Fruit fly (Drosophila melanogaster) whole organism, embryonic: Measurements from ENCODE around the gene PIG-U.
A peak's percentile ranks its signal among the peaks of the same experiment; 100 is the strongest.

ENCODE experiments used
- Abd-B ChIP-seq: fragments of 200-800 bp; sonication (Bioruptor generic); optimal IDR thresholded peaks from 2 replicates; lab custom pipeline; 2018; ENCODE audit warnings: missing biosample characterization, mild to moderate bottlenecking, missing genetic modification characterization, moderate library complexity
- BEAF-32 ChIP-seq: fragments of 200-800 bp; sonication (Bioruptor generic); optimal IDR thresholded peaks from 3 replicates; lab custom pipeline; 2017; ENCODE audit warnings: missing biosample characterization, missing genetic modification characterization, mild to moderate bottlenecking, moderate library complexity, missing genetic modification reagents
- BtbVII ChIP-seq: fragments of 200-800 bp; sonication (Bioruptor generic); optimal IDR thresholded peaks from 3 replicates; lab custom pipeline; 2017; ENCODE audit warnings: missing biosample characterization, mild to moderate bottlenecking, missing genetic modification characterization
- CG1024 ChIP-seq: fragments of 200-800 bp; sonication (Bioruptor generic); IDR thresholded peaks from 2 replicates; pipeline ENCODE4 v1.3.6; 2022; ENCODE audit warnings: missing biosample characterization, missing genetic modification characterization
- CG12071 ChIP-seq: fragments of 200-800 bp; sonication (Bioruptor generic); optimal IDR thresholded peaks from 3 replicates; lab custom pipeline; 2018; ENCODE audit warnings: missing biosample characterization, mild to moderate bottlenecking, missing genetic modification characterization
- CG1233 ChIP-seq: fragments of 200-800 bp; sonication (Bioruptor generic); optimal IDR thresholded peaks from 4 replicates; lab custom pipeline; 2018; ENCODE audit warnings: missing biosample characterization, mild to moderate bottlenecking, missing genetic modification characterization
- CG15269 ChIP-seq: fragments of 200-800 bp; sonication (Bioruptor generic); optimal IDR thresholded peaks from 2 replicates; lab custom pipeline; 2018; ENCODE audit warnings: missing biosample characterization, mild to moderate bottlenecking, missing genetic modification characterization, moderate library complexity
- CG1647 ChIP-seq: fragments of 200-800 bp; sonication (Bioruptor generic); optimal IDR thresholded peaks from 3 replicates; lab custom pipeline; 2016; ENCODE audit warnings: missing biosample characterization, missing genetic modification characterization
- CG16813 ChIP-seq: fragments of 200-800 bp; sonication (Bioruptor generic); IDR thresholded peaks from 3 replicates; pipeline ENCODE4 v1.3.6; 2022; ENCODE audit warnings: missing biosample characterization, missing genetic modification characterization; ENCODE audit not compliant: partially characterized antibody
- CG16863 ChIP-seq: fragments of 200-800 bp; sonication (Bioruptor generic); optimal IDR thresholded peaks from 3 replicates; lab custom pipeline; 2016; ENCODE audit warnings: missing biosample characterization, missing genetic modification characterization
- CG1792 ChIP-seq: fragments of 200-800 bp; sonication (Bioruptor generic); optimal IDR thresholded peaks from 2 replicates; lab custom pipeline; 2016; ENCODE audit warnings: missing biosample characterization, missing genetic modification characterization
- CG2678 ChIP-seq: fragments of 200-800 bp; sonication (Bioruptor generic); optimal IDR thresholded peaks from 3 replicates; lab custom pipeline; 2019; ENCODE audit warnings: missing biosample characterization, mild to moderate bottlenecking, missing genetic modification characterization, moderate library complexity
- CG30403 ChIP-seq: fragments of 200-800 bp; sonication (Bioruptor generic); optimal IDR thresholded peaks from 3 replicates; lab custom pipeline; 2016; ENCODE audit warnings: missing biosample characterization, missing genetic modification characterization
- CG32532 ChIP-seq: fragments of 200-800 bp; sonication (Bioruptor generic); IDR thresholded peaks from 2 replicates; pipeline ENCODE4 v1.3.6; 2022; ENCODE audit warnings: missing biosample characterization, missing genetic modification characterization
- CG4617 ChIP-seq: fragments of 200-800 bp; sonication (Bioruptor generic); optimal IDR thresholded peaks from 3 replicates; lab custom pipeline; 2016; ENCODE audit warnings: missing biosample characterization, missing genetic modification characterization, borderline replicate concordance
- CG5953 ChIP-seq: fragments of 200-800 bp; sonication (Bioruptor generic); IDR thresholded peaks from 2 replicates; pipeline ENCODE4 v1.3.6; 2022; ENCODE audit warnings: missing biosample characterization, missing genetic modification characterization
- CG6175 ChIP-seq: fragments of 200-800 bp; sonication (Bioruptor generic); IDR thresholded peaks from 3 replicates; pipeline ENCODE4 v1.3.6; 2022; ENCODE audit warnings: missing biosample characterization, missing genetic modification characterization
- CG7987 ChIP-seq: fragments of 200-800 bp; sonication (Bioruptor generic); optimal IDR thresholded peaks from 2 replicates; lab custom pipeline; 2018; ENCODE audit warnings: missing biosample characterization, mild to moderate bottlenecking, missing genetic modification characterization, moderate library complexity
- CG8765 ChIP-seq: fragments of 200-800 bp; sonication (Bioruptor generic); IDR thresholded peaks from 2 replicates; pipeline ENCODE4 v1.3.6; 2022; ENCODE audit warnings: missing biosample characterization, missing genetic modification characterization
- CrebB ChIP-seq: fragments of 200-800 bp; sonication (Bioruptor generic); optimal IDR thresholded peaks from 3 replicates; lab custom pipeline; 2018; ENCODE audit warnings: missing biosample characterization, mild to moderate bottlenecking, missing genetic modification characterization
- Ets97D ChIP-seq: fragments of 200-800 bp; sonication (Bioruptor generic); optimal IDR thresholded peaks from 3 replicates; lab custom pipeline; 2016; ENCODE audit warnings: missing biosample characterization, missing genetic modification characterization
- Hr3 ChIP-seq: fragments of 200-800 bp; sonication (Bioruptor generic); optimal IDR thresholded peaks from 3 replicates; lab custom pipeline; 2016; ENCODE audit warnings: missing biosample characterization, missing genetic modification characterization
- Hr78 ChIP-seq, 2 experiments: fragments of 200-800 bp in 1 of 2; fragments of >200 bp in 1 of 2; sonication (Bioruptor generic) in 1 of 2; optimal IDR thresholded peaks; 2 replicates each; lab custom pipeline; 2017 to 2019; ENCODE audit warnings: missing biosample characterization in 2 of 2, missing genetic modification characterization in 2 of 2, mild to moderate bottlenecking in 1 of 2, moderate library complexity in 1 of 2
- NFAT ChIP-seq: fragments of 200-800 bp; sonication (Bioruptor generic); IDR thresholded peaks from 2 replicates; pipeline ENCODE4 v1.3.6; 2022; ENCODE audit warnings: missing biosample characterization, missing genetic modification characterization
- Nf-YA ChIP-seq: fragments of 200-800 bp; sonication (Bioruptor generic); IDR thresholded peaks from 2 replicates; pipeline ENCODE4 v1.3.6; 2022; ENCODE audit warnings: missing biosample characterization, missing genetic modification characterization
- Ptx1 ChIP-seq: fragments of 200-800 bp; sonication (Bioruptor generic); IDR thresholded peaks from 2 replicates; pipeline ENCODE4 v1.3.6; 2022; ENCODE audit warnings: missing biosample characterization, missing genetic modification characterization
- Sox102F ChIP-seq: fragments of 200-800 bp; sonication (Bioruptor generic); optimal IDR thresholded peaks from 2 replicates; lab custom pipeline; 2018; ENCODE audit warnings: missing biosample characterization, mild to moderate bottlenecking, missing genetic modification characterization, moderate library complexity
- Sry-δ ChIP-seq: fragments of 200-800 bp; sonication (Bioruptor generic); optimal IDR thresholded peaks from 2 replicates; lab custom pipeline; 2016; ENCODE audit warnings: missing biosample characterization, missing genetic modification characterization
- Trl ChIP-seq, 3 experiments: fragments of >200 bp in 2 of 3; fragments of 200-800 bp in 1 of 3; sonication (Bioruptor generic) in 1 of 3; optimal IDR thresholded peaks; 2 replicates in 1 of 3; 3 replicates in 2 of 3; lab custom pipeline; 2016 to 2017; ENCODE audit warnings: missing biosample characterization in 1 of 3, missing genetic modification characterization in 1 of 3
- bab2 ChIP-seq: fragments of 200-800 bp; sonication (Bioruptor generic); optimal IDR thresholded peaks from 2 replicates; lab custom pipeline; 2016; ENCODE audit warnings: missing biosample characterization, missing genetic modification characterization
- br ChIP-seq: fragments of >200 bp; optimal IDR thresholded peaks from 2 replicates; lab custom pipeline; 2017
- disco-r ChIP-seq: fragments of 200-800 bp; sonication (Bioruptor generic); optimal IDR thresholded peaks from 2 replicates; lab custom pipeline; 2016; ENCODE audit warnings: missing biosample characterization, missing genetic modification characterization
- esg ChIP-seq: fragments of 200-800 bp; sonication (Bioruptor generic); conservative IDR thresholded peaks from 2 replicates; pipeline ENCODE4 v1.3.6; 2022; ENCODE audit warnings: missing biosample characterization, missing genetic modification characterization
- ewg ChIP-seq: fragments of 200-800 bp; sonication (Bioruptor generic); optimal IDR thresholded peaks from 3 replicates; lab custom pipeline; 2017; ENCODE audit warnings: mild to moderate bottlenecking, missing biosample characterization, missing genetic modification reagents, missing genetic modification characterization
- exex ChIP-seq: fragments of 200-800 bp; sonication (Bioruptor generic); optimal IDR thresholded peaks from 4 replicates; lab custom pipeline; 2018; ENCODE audit warnings: missing biosample characterization, mild to moderate bottlenecking, missing genetic modification characterization, moderate library complexity
- fru ChIP-seq: fragments of >200 bp; optimal IDR thresholded peaks from 2 replicates; lab custom pipeline; 2017
- grau ChIP-seq: fragments of 200-800 bp; optimal IDR thresholded peaks from 3 replicates; lab custom pipeline; 2019; ENCODE audit warnings: missing biosample characterization, mild to moderate bottlenecking, missing genetic modification characterization, moderate library complexity
- gsb ChIP-seq: fragments of 200-800 bp; sonication (Bioruptor generic); IDR thresholded peaks from 2 replicates; pipeline ENCODE4 v1.3.6; 2022; ENCODE audit warnings: missing biosample characterization, missing genetic modification characterization
- gsb-n ChIP-seq: fragments of 200-800 bp; sonication (Bioruptor generic); optimal IDR thresholded peaks from 3 replicates; lab custom pipeline; 2018; ENCODE audit warnings: missing biosample characterization, mild to moderate bottlenecking, missing genetic modification characterization
- gt ChIP-seq: fragments of 200-800 bp; sonication (Bioruptor generic); IDR thresholded peaks from 2 replicates; pipeline ENCODE4 v1.3.6; 2022; ENCODE audit warnings: missing biosample characterization, missing genetic modification characterization
- jing ChIP-seq: fragments of 200-800 bp; sonication (Bioruptor generic); optimal IDR thresholded peaks from 2 replicates; lab custom pipeline; 2018; ENCODE audit warnings: missing biosample characterization, mild to moderate bottlenecking, missing genetic modification characterization
- kni ChIP-seq: fragments of 200-800 bp; sonication (Bioruptor generic); optimal IDR thresholded peaks from 3 replicates; lab custom pipeline; 2017; ENCODE audit warnings: mild to moderate bottlenecking, missing biosample characterization, missing genetic modification reagents, missing genetic modification characterization
- nerfin-2 ChIP-seq: fragments of 200-800 bp; sonication (Bioruptor generic); IDR thresholded peaks from 2 replicates; pipeline ENCODE4 v1.3.6; 2022; ENCODE audit warnings: missing biosample characterization, missing genetic modification characterization; ENCODE audit not compliant: partially characterized antibody
- odd ChIP-seq: fragments of 200-800 bp; sonication (Bioruptor generic); optimal IDR thresholded peaks from 2 replicates; lab custom pipeline; 2017; ENCODE audit warnings: missing biosample characterization, mild to moderate bottlenecking, missing genetic modification characterization
- slou ChIP-seq: fragments of 200-800 bp; sonication (Bioruptor generic); optimal IDR thresholded peaks from 3 replicates; lab custom pipeline; 2016; ENCODE audit warnings: missing biosample characterization, missing genetic modification characterization
- ttk ChIP-seq: fragments of 200-800 bp; sonication (Bioruptor generic); IDR thresholded peaks from 2 replicates; pipeline ENCODE4 v2.1.2; 2022; ENCODE audit warnings: missing biosample characterization, missing genetic modification characterization
- twi ChIP-seq: fragments of 200-800 bp; optimal IDR thresholded peaks from 2 replicates; lab custom pipeline; 2019; ENCODE audit warnings: missing biosample characterization, mild to moderate bottlenecking, missing genetic modification characterization, moderate library complexity
- wor ChIP-seq: fragments of 200-800 bp; sonication (Bioruptor generic); IDR thresholded peaks from 2 replicates; pipeline ENCODE4 v1.3.6; 2022; ENCODE audit warnings: missing biosample characterization, missing genetic modification characterization
- z ChIP-seq: fragments of 200-800 bp; sonication (Bioruptor generic); IDR thresholded peaks from 3 replicates; pipeline ENCODE4 v1.3.6; 2022; ENCODE audit warnings: missing biosample characterization, missing genetic modification characterization

Gene PIG-U

dm6 chr2L:8535394-8536176 lies 20.7 kb downstream of the PIG-U start (continued):
- TF ChIP-seq slou (GFP tag; lab: Kevin White, UChicago) (peak; percentile 71), kni (GFP tag; lab: Kevin White, UChicago) (peak; percentile 81), Abd-B (peak; percentile 89), disco-r (GFP tag; lab: Kevin White, UChicago) (no peak), Sox102F (GFP tag; lab: Kevin White, UChicago) (peak; percentile 82), gsb-n (tag; lab: Kevin White, UChicago) (peak; percentile 76), br (lab: Kevin White, UChicago) (no peak), Trl (optimal IDR thresholded peaks at IDR 0.05; lab: Kevin White, UChicago) (peak; percentile 62 to 67), Trl (GFP tag; optimal IDR thresholded peaks at IDR 0.05; lab: Kevin White, UChicago) (peak; percentile 32), Ets97D (GFP tag; lab: Kevin White, UChicago) (peak; percentile 19), exex (tag; lab: Kevin White, UChicago) (peak; percentile 51), BEAF-32 (GFP tag; lab: Kevin White, UChicago) (no peak), gsb (peak; percentile 77; the same call in 1 of the 2 replicates), nerfin-2 (GFP tag; lab: Robert Waterston, UW) (no peak), CG4617 (peak; percentile 19), wor (GFP tag; lab: Robert Waterston, UW) (peak; percentile 79), CG16813 (GFP tag; lab: Robert Waterston, UW) (no peak), CG6175 (peak; percentile 4; the same call in 1 of the 3 replicates), Hr3 (peak; percentile 89), CG1792 (no peak), odd (GFP tag; lab: Kevin White, UChicago) (peak; percentile 93), CrebB (tag; lab: Kevin White, UChicago) (peak; percentile 31), CG16863 (GFP tag; lab: Kevin White, UChicago) (no peak), BtbVII (GFP tag; lab: Kevin White, UChicago) (peak; percentile 95), bab2 (GFP tag; lab: Kevin White, UChicago) (no peak), ttk (peak; percentile 72), twi (tag; lab: Kevin White, UChicago) (peak; percentile 81), CG30403 (GFP tag; lab: Kevin White, UChicago) (peak; percentile 93), Sry-δ (GFP tag; lab: Kevin White, UChicago) (no peak), z (no peak; the same call in 2 of the 3 replicates), Nf-YA (GFP tag; lab: Robert Waterston, UW) (peak; percentile 26; the same call in 1 of the 2 replicates), Hr78 (GFP tag; optimal IDR thresholded peaks at IDR 0.05; lab: Kevin White, UChicago) (peak in 1 of 2 experiments; percentile 74), grau (peak; percentile 91), CG1024 (no peak; the same call in 1 of the 2 replicates), CG1647 (GFP tag; lab: Kevin White, UChicago) (peak; percentile 9), CG32532 (GFP tag; lab: Robert Waterston, UW) (peak; percentile 79), CG5953 (peak; percentile 29; the same call in 1 of the 2 replicates), fru (no peak), esg (peak; percentile 79), CG8765 (GFP tag; lab: Robert Waterston, UW) (no peak), ewg (peak; percentile 78), gt (no peak), CG2678 (tag; lab: Kevin White, UChicago) (peak; percentile 98), CG7987 (GFP tag; lab: Kevin White, UChicago) (peak; percentile 56), CG1233 (GFP tag; lab: Kevin White, UChicago) (peak; percentile 92), NFAT (GFP tag; lab: Robert Waterston, UW) (peak; percentile 64), CG15269 (tag; lab: Kevin White, UChicago) (peak; percentile 95), jing (GFP tag; lab: Kevin White, UChicago) (peak; percentile 63), Ptx1 (GFP tag; lab: Robert Waterston, UW) (peak; percentile 83), CG12071 (peak; percentile 6)
